Worm (Caenorhabditis elegans) whole organism, mixed stage, embryonic: ENCODE results near the gene ttbk-2.1.

ENCODE experiments used
- snpc-4 ChIP-seq: fragments of 150-350 bp; optimal IDR thresholded peaks from 2 replicates; lab custom pipeline; 2014; ENCODE audit warnings: missing biosample characterization, missing genetic modification characterization
- sptf-1 ChIP-seq: sonication (generic microtip); optimal IDR thresholded peaks from 2 replicates; lab custom pipeline; 2017; ENCODE audit warnings: mild to moderate bottlenecking, missing genetic modification characterization, moderate library complexity, missing compliant biosample characterization

DNA sequence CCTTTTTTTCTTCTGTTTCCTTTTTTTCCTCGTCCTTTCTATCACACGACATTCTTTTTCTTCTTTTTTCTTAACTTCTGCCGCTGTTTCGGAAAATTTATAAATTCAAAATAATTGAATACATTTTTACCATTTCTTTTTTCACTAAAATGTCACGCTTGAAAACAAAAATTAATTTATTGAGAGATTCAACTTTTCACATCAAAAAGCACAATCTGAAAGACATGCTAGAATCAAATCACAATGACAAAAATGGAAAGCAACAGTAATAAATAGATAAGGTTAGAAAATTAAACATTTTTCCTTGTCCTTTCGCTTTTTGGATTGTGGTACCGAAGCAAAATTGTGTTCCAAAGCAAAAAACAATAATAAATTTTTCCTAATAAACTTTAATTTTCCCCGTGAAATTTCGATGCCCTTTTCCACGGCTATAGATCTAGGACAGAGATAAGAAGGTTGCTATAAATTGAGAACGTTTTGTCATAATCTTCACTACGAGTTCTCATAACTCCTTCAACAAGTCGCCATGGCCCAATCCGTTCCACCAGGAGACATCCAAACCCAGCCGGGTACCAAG, 39.0 kb downstream of the ttbk-2.1 start, which contains the start of the genes ZK354.6 and msp-113:
- TF ChIP-seq snpc-4 (tag; lab: Kevin White, UChicago) (no peak), sptf-1 (tag; lab: Kevin White, UChicago) (no peak)
